1 fruit fly cellular context compared by ENCODE assay signal in genomic region chr3R:31240023-31240422, dm6.
A peak's percentile ranks its signal among the peaks of the same experiment; 100 is the strongest.
TF ChIP-seq lines count a peak whose summit lies in the region.

No protein-coding gene starts in this region.

TF ChIP-seq in whole organism, embryonic, 481 proteins besides CTCF, POLR2A, EP300 and RAD21 (continued from another document):
- TF ChIP-seq Hr78 (GFP tag; optimal IDR thresholded peaks at IDR 0.05; lab: Kevin White, UChicago): peak in 1 of 2 experiments; percentile 76
- no peak for TF ChIP-seq bab2 (GFP tag; optimal IDR thresholded peaks at IDR 0.05; lab: Kevin White, UChicago)
- TF ChIP-seq CoRest (tag; optimal IDR thresholded peaks at IDR 0.05; lab: Kevin White, UChicago): no peak
- TF ChIP-seq vvl (GFP tag; IDR thresholded peaks at IDR 0.05; lab: Robert Waterston, UW): 0 out of 2 replicates have a peak, but pooled peaks have one; percentile 27
- TF ChIP-seq BtbVII (GFP tag; optimal IDR thresholded peaks at IDR 0.05; lab: Kevin White, UChicago): no peak
- TF ChIP-seq CG12071 (GFP tag; optimal IDR thresholded peaks at IDR 0.05; lab: Kevin White, UChicago): peak; percentile 35
- peak; percentile 1 for TF ChIP-seq CG12769 (tag; optimal IDR thresholded peaks at IDR 0.05; lab: Kevin White, UChicago)
- peak; percentile 3 for TF ChIP-seq zfh2 (GFP tag; optimal IDR thresholded peaks at IDR 0.05; lab: Kevin White, UChicago)
- TF ChIP-seq Gug (GFP tag; IDR thresholded peaks at IDR 0.05; lab: Robert Waterston, UW): no peak
- TF ChIP-seq Drgx (GFP tag; IDR thresholded peaks at IDR 0.05; lab: Robert Waterston, UW): no peak
- no peak for TF ChIP-seq Ravus (GFP tag; IDR thresholded peaks at IDR 0.05; lab: Robert Waterston, UW)
- no peak for TF ChIP-seq ftz-f1 (GFP tag; optimal IDR thresholded peaks at IDR 0.05; lab: Kevin White, UChicago)
- no peak for TF ChIP-seq CG13624 (GFP tag; optimal IDR thresholded peaks at IDR 0.05; lab: Kevin White, UChicago)
- no peak for TF ChIP-seq CG13123 (GFP tag; optimal IDR thresholded peaks at IDR 0.05; lab: Kevin White, UChicago)
- TF ChIP-seq ara (GFP tag; IDR thresholded peaks at IDR 0.05; lab: Robert Waterston, UW): no peak
- no peak for TF ChIP-seq CG9932 (GFP tag; IDR thresholded peaks at IDR 0.05; lab: Robert Waterston, UW)
- TF ChIP-seq CG9727 (GFP tag; optimal IDR thresholded peaks at IDR 0.05; lab: Kevin White, UChicago): no peak
- TF ChIP-seq HmgD (GFP tag; optimal IDR thresholded peaks at IDR 0.05; lab: Kevin White, UChicago): no peak
- TF ChIP-seq vnd (GFP tag; IDR thresholded peaks at IDR 0.05; lab: Robert Waterston, UW; ENCODE audit: partially characterized antibody): no peak
- no peak for TF ChIP-seq dmrt99B (tag; optimal IDR thresholded peaks at IDR 0.05; lab: Kevin White, UChicago)
- TF ChIP-seq pzg (GFP tag; optimal IDR thresholded peaks at IDR 0.05; lab: Kevin White, UChicago): no peak
- no peak for TF ChIP-seq sqz (GFP tag; optimal IDR thresholded peaks at IDR 0.05; lab: Kevin White, UChicago)
- no peak for TF ChIP-seq Hr39 (optimal IDR thresholded peaks at IDR 0.05; lab: Kevin White, UChicago)
- TF ChIP-seq CG13894 (tag; optimal IDR thresholded peaks at IDR 0.05; lab: Kevin White, UChicago): no peak
- TF ChIP-seq PHDP (tag; optimal IDR thresholded peaks at IDR 0.05; lab: Kevin White, UChicago): no peak
- no peak for TF ChIP-seq CG3407 (GFP tag; optimal IDR thresholded peaks at IDR 0.05; lab: Kevin White, UChicago)
- no peak for TF ChIP-seq CG34422 (GFP tag; IDR thresholded peaks at IDR 0.05; lab: Robert Waterston, UW)
- no peak for TF ChIP-seq fd96Cb (tag; optimal IDR thresholded peaks at IDR 0.05; lab: Kevin White, UChicago)
- TF ChIP-seq Doc3 (GFP tag; IDR thresholded peaks at IDR 0.05; lab: Robert Waterston, UW; ENCODE audit: partially characterized antibody): no peak
- TF ChIP-seq CG1603 (tag; optimal IDR thresholded peaks at IDR 0.05; lab: Kevin White, UChicago): no peak
- TF ChIP-seq CG2120 (GFP tag; optimal IDR thresholded peaks at IDR 0.05; lab: Kevin White, UChicago): peak; percentile 4
- no peak for TF ChIP-seq wdn (GFP tag; IDR thresholded peaks at IDR 0.05; lab: Robert Waterston, UW)
- no peak for TF ChIP-seq CG12942 (GFP tag; optimal IDR thresholded peaks at IDR 0.05; lab: Kevin White, UChicago)
- no peak for TF ChIP-seq CG4328 (GFP tag; optimal IDR thresholded peaks at IDR 0.05; lab: Kevin White, UChicago)
- no peak for TF ChIP-seq YL-1 (GFP tag; optimal IDR thresholded peaks at IDR 0.05; lab: Kevin White, UChicago)
- TF ChIP-seq CG17328 (GFP tag; IDR thresholded peaks at IDR 0.05; lab: Robert Waterston, UW): no peak
- TF ChIP-seq knrl (GFP tag; IDR thresholded peaks at IDR 0.05; lab: Robert Waterston, UW; ENCODE audit: partially characterized antibody): no peak
- peak; percentile 16 for TF ChIP-seq CG2678 (tag; optimal IDR thresholded peaks at IDR 0.05; lab: Kevin White, UChicago)
- TF ChIP-seq ase (GFP tag; IDR thresholded peaks at IDR 0.05; lab: Robert Waterston, UW): no peak
- TF ChIP-seq grau (tag; optimal IDR thresholded peaks at IDR 0.05; lab: Kevin White, UChicago): no peak
- TF ChIP-seq en (GFP tag; optimal IDR thresholded peaks at IDR 0.05; lab: Kevin White, UChicago): no peak
- TF ChIP-seq HHEX (GFP tag; optimal IDR thresholded peaks at IDR 0.05; lab: Kevin White, UChicago): no peak
- no peak for TF ChIP-seq gcm2 (GFP tag; optimal IDR thresholded peaks at IDR 0.05; lab: Kevin White, UChicago)
- TF ChIP-seq Asciz (GFP tag; optimal IDR thresholded peaks at IDR 0.05; lab: Kevin White, UChicago): peak; percentile 27
- no peak for TF ChIP-seq tup (GFP tag; optimal IDR thresholded peaks at IDR 0.05; lab: Kevin White, UChicago)
- TF ChIP-seq so (GFP tag; IDR thresholded peaks at IDR 0.05; lab: Robert Waterston, UW): no peak
- TF ChIP-seq CG9817 (tag; optimal IDR thresholded peaks at IDR 0.05; lab: Kevin White, UChicago): no peak
- TF ChIP-seq al (GFP tag; IDR thresholded peaks at IDR 0.05; lab: Robert Waterston, UW): no peak
- no peak for TF ChIP-seq zen2 (GFP tag; IDR thresholded peaks at IDR 0.05; lab: Robert Waterston, UW; ENCODE audit: partially characterized antibody)
- TF ChIP-seq CG8089 (GFP tag; optimal IDR thresholded peaks at IDR 0.05; lab: Kevin White, UChicago): no peak
- TF ChIP-seq cwo (GFP tag; optimal IDR thresholded peaks at IDR 0.05; lab: Kevin White, UChicago): no peak
- TF ChIP-seq CG5180 (GFP tag; optimal IDR thresholded peaks at IDR 0.05; lab: Kevin White, UChicago): no peak
- TF ChIP-seq CkIIα-i1 (GFP tag; IDR thresholded peaks at IDR 0.05; lab: Robert Waterston, UW): no peak
- peak; percentile 49 for TF ChIP-seq lab (GFP tag; optimal IDR thresholded peaks at IDR 0.05; lab: Kevin White, UChicago)
- TF ChIP-seq Dip3 (GFP tag; optimal IDR thresholded peaks at IDR 0.05; lab: Kevin White, UChicago): peak; percentile 4
- no peak for TF ChIP-seq CG43689 (GFP tag; IDR thresholded peaks at IDR 0.05; lab: Robert Waterston, UW)
- TF ChIP-seq fru (optimal IDR thresholded peaks at IDR 0.05; lab: Kevin White, UChicago): no peak
- no peak for TF ChIP-seq Dref (GFP tag; IDR thresholded peaks at IDR 0.05; lab: Robert Waterston, UW)
- TF ChIP-seq Aef1 (GFP tag; IDR thresholded peaks at IDR 0.05; lab: Robert Waterston, UW): no peak
- TF ChIP-seq HLH3B (GFP tag; IDR thresholded peaks at IDR 0.05; lab: Robert Waterston, UW): no peak
- TF ChIP-seq CG7745 (tag; optimal IDR thresholded peaks at IDR 0.05; lab: Kevin White, UChicago): no peak
- TF ChIP-seq Pdp1 (GFP tag; optimal IDR thresholded peaks at IDR 0.05; lab: Kevin White, UChicago): peak in 1 of 2 experiments; percentile 29
- TF ChIP-seq Med (GFP tag; lab: Kevin White, UChicago): peak; percentile 79
- no peak for TF ChIP-seq ro (GFP tag; IDR thresholded peaks at IDR 0.05; lab: Robert Waterston, UW)
- no peak for TF ChIP-seq NfI (GFP tag; optimal IDR thresholded peaks at IDR 0.05; lab: Kevin White, UChicago)
- no peak for TF ChIP-seq pb (GFP tag; optimal IDR thresholded peaks at IDR 0.05; lab: Kevin White, UChicago)
- no peak for TF ChIP-seq nerfin-1 (tag; optimal IDR thresholded peaks at IDR 0.05; lab: Kevin White, UChicago)
- TF ChIP-seq CG30020 (tag; optimal IDR thresholded peaks at IDR 0.05; lab: Kevin White, UChicago): no peak
- TF ChIP-seq Atf-2 (GFP tag; optimal IDR thresholded peaks at IDR 0.05; lab: Kevin White, UChicago): no peak
- TF ChIP-seq az2 (GFP tag; optimal IDR thresholded peaks at IDR 0.05; lab: Kevin White, UChicago): no peak
- no peak for TF ChIP-seq Sox100B (GFP tag; optimal IDR thresholded peaks at IDR 0.05; lab: Kevin White, UChicago)
- no peak for TF ChIP-seq CG16813 (GFP tag; IDR thresholded peaks at IDR 0.05; lab: Robert Waterston, UW; ENCODE audit: partially characterized antibody)
- no peak for TF ChIP-seq ttk (GFP tag; IDR thresholded peaks at IDR 0.05; lab: Robert Waterston, UW)
